Worm (Caenorhabditis elegans): ENCODE measurements around the gene R10F2.4.

ce11 chrIII:2920866-2921265, 2.0 kb downstream of the R10F2.4 start:
- TF ChIP-seq B0336.3 (GFP tag; IDR thresholded peaks at IDR 0.05) (no peak), fkh-3 (tag; optimal IDR thresholded peaks at IDR 0.05) (no peak), F39B2.1 (GFP tag; IDR thresholded peaks at IDR 0.05) (no peak), Y95B8A.8 (GFP tag; IDR thresholded peaks at IDR 0.05) (no peak), unc-62 (GFP tag; optimal IDR thresholded peaks at IDR 0.05) (no peak), K12H6.12 (tag; optimal IDR thresholded peaks at IDR 0.05) (no peak)
